Worm (Caenorhabditis elegans): ENCODE results near the gene ZK1290.11.

ZK1290.11 gene

DNA sequence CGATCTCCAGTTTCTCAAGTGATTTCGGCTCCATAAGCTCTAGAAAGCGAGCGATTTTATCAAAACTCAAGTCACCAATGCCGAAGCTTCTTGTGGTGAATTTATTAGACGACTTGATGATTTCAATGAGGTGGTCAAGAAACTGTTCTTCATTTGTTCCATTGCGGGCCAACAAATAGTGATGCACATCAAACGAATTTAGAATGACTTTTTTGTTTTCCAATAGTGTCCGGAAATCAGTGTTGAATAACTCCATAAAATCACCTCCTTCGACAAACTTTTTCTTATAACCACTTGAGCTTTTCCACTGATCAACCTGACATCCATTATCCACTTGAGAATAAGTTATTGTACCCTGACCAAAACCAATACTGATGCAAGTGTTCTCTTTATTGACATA, 14.1 kb downstream of the ZK1290.11 start:
- no peak for TF ChIP-seq ztf-11 (tag; optimal IDR thresholded peaks at IDR 0.05)
- TF ChIP-seq flh-1 (GFP tag; optimal IDR thresholded peaks at IDR 0.05): no peak
- TF ChIP-seq ceh-83 (GFP tag; optimal IDR thresholded peaks at IDR 0.05): no peak
- no peak for TF ChIP-seq hlh-1 (tag; optimal IDR thresholded peaks at IDR 0.05)
- TF ChIP-seq nhr-237 (tag; optimal IDR thresholded peaks at IDR 0.05): no peak
- TF ChIP-seq mab-5 (tag; optimal IDR thresholded peaks at IDR 0.05): no peak
- TF ChIP-seq nhr-12 (tag; optimal IDR thresholded peaks at IDR 0.05): no peak
- no peak for TF ChIP-seq unc-120 (tag; optimal IDR thresholded peaks at IDR 0.05; ENCODE audit: poor library complexity, severe bottlenecking)
- TF ChIP-seq unc-62 (GFP tag; optimal IDR thresholded peaks at IDR 0.05): no peak
- no peak for TF ChIP-seq tbx-8 (GFP tag; optimal IDR thresholded peaks at IDR 0.05)
- no peak for TF ChIP-seq sem-2 (GFP tag; optimal IDR thresholded peaks at IDR 0.05)
- no peak for TF ChIP-seq mep-1 (tag; optimal IDR thresholded peaks at IDR 0.05)
- no peak for TF ChIP-seq cnd-1 (tag; optimal IDR thresholded peaks at IDR 0.05)
- TF ChIP-seq M03D4.4 (tag; optimal IDR thresholded peaks at IDR 0.05): no peak
- TF ChIP-seq nhr-76 (tag; optimal IDR thresholded peaks at IDR 0.05): no peak
- no peak for TF ChIP-seq unc-39 (tag; optimal IDR thresholded peaks at IDR 0.05)
- no peak for TF ChIP-seq lin-13 (tag; optimal IDR thresholded peaks at IDR 0.05)
- no peak for TF ChIP-seq lin-32 (GFP tag; optimal IDR thresholded peaks at IDR 0.05)

- TF ChIP-seq ztf-11 (tag; optimal IDR thresholded peaks at IDR 0.05) (no peak), flh-1 (GFP tag; optimal IDR thresholded peaks at IDR 0.05) (no peak)
These were observed 16.0 kb downstream of the ZK1290.11 start for ce11 chrII:7545364-7545763.

ce11 chrII:7544782-7545181, 16.6 kb downstream of the ZK1290.11 start:
- no peak for TF ChIP-seq M03D4.4 (tag; optimal IDR thresholded peaks at IDR 0.05)
- no peak for TF ChIP-seq bed-3 (GFP tag; optimal IDR thresholded peaks at IDR 0.05)
- TF ChIP-seq mab-5 (tag; optimal IDR thresholded peaks at IDR 0.05): no peak
- TF ChIP-seq nhr-76 (tag; optimal IDR thresholded peaks at IDR 0.05): no peak
- TF ChIP-seq lin-13 (tag; optimal IDR thresholded peaks at IDR 0.05): no peak
- no peak for TF ChIP-seq ztf-11 (tag; optimal IDR thresholded peaks at IDR 0.05)
- no peak for TF ChIP-seq blmp-1 (tag; optimal IDR thresholded peaks at IDR 0.05)
- no peak for TF ChIP-seq nhr-237 (tag; optimal IDR thresholded peaks at IDR 0.05)
- TF ChIP-seq zip-8 (tag; optimal IDR thresholded peaks at IDR 0.05): no peak
- TF ChIP-seq ces-1 (GFP tag; optimal IDR thresholded peaks at IDR 0.05): no peak
- TF ChIP-seq unc-120 (tag; optimal IDR thresholded peaks at IDR 0.05; ENCODE audit: poor library complexity, severe bottlenecking): no peak
- TF ChIP-seq drap-1 (GFP tag; optimal IDR thresholded peaks at IDR 0.05): no peak

DNA sequence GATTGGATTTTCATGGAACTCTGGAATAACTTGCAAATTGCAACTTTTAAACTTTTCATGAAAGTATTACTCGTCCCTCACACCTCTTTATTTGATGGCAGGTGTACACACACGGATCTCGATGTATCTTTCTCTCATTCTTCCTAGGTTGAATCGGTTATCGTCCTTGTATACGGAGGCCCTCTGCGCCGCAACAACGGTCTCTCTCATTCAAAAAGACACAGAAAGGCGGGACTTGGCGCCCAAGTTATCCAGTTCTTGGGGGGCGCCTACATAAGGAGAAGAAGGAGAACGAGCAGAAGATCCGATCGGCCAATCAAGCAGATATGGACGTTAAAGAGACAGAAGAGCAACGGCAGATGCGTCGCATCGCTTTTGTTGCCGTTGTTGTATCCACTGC, 17.6 kb downstream of the ZK1290.11 start, which contains the start of gene rol-8:
Gene rol-8, plus strand, starts transcription at position 301 of the 400 bp plus-strand sequence.
- no peak for TF ChIP-seq pha-4 (tag; optimal IDR thresholded peaks at IDR 0.05)
- no peak for TF ChIP-seq elt-3 (tag; optimal IDR thresholded peaks at IDR 0.05)
- TF ChIP-seq tbx-8 (GFP tag; optimal IDR thresholded peaks at IDR 0.05): no peak
- no peak for TF ChIP-seq ceh-83 (GFP tag; optimal IDR thresholded peaks at IDR 0.05)
- no peak for TF ChIP-seq unc-120 (tag; optimal IDR thresholded peaks at IDR 0.05; ENCODE audit: poor library complexity, severe bottlenecking)
- TF ChIP-seq blmp-1 (tag; optimal IDR thresholded peaks at IDR 0.05): no peak
- TF ChIP-seq unc-62 (GFP tag; optimal IDR thresholded peaks at IDR 0.05): no peak
- no peak for TF ChIP-seq ceh-39 (tag; optimal IDR thresholded peaks at IDR 0.05)
- TF ChIP-seq drap-1 (GFP tag; optimal IDR thresholded peaks at IDR 0.05): no peak
- TF ChIP-seq ceh-43 (GFP tag; optimal IDR thresholded peaks at IDR 0.05): no peak
- no peak for TF ChIP-seq ztf-11 (tag; optimal IDR thresholded peaks at IDR 0.05)
- no peak for TF ChIP-seq nhr-2 (tag; optimal IDR thresholded peaks at IDR 0.05)

ce11 chrII:7542952-7543351, 18.4 kb downstream of the ZK1290.11 start:
- no peak for TF ChIP-seq nhr-12 (tag; optimal IDR thresholded peaks at IDR 0.05)
- no peak for TF ChIP-seq ceh-83 (GFP tag; optimal IDR thresholded peaks at IDR 0.05)
- no peak for TF ChIP-seq unc-120 (tag; optimal IDR thresholded peaks at IDR 0.05; ENCODE audit: poor library complexity, severe bottlenecking)
- no peak for TF ChIP-seq nhr-76 (tag; optimal IDR thresholded peaks at IDR 0.05)
- TF ChIP-seq ces-1 (GFP tag; optimal IDR thresholded peaks at IDR 0.05): no peak
- TF ChIP-seq ceh-43 (GFP tag; optimal IDR thresholded peaks at IDR 0.05): no peak
- TF ChIP-seq sptf-1 (tag; optimal IDR thresholded peaks at IDR 0.05): no peak
- no peak for TF ChIP-seq M03D4.4 (tag; optimal IDR thresholded peaks at IDR 0.05)
- no peak for TF ChIP-seq mab-5 (tag; optimal IDR thresholded peaks at IDR 0.05)
- no peak for TF ChIP-seq nhr-237 (tag; optimal IDR thresholded peaks at IDR 0.05)
- no peak for TF ChIP-seq ham-2 (GFP tag; optimal IDR thresholded peaks at IDR 0.05)
- no peak for TF ChIP-seq unc-39 (tag; optimal IDR thresholded peaks at IDR 0.05)
- TF ChIP-seq cnd-1 (tag; optimal IDR thresholded peaks at IDR 0.05): no peak
- TF ChIP-seq snpc-4 (tag; optimal IDR thresholded peaks at IDR 0.05): no peak
- no peak for TF ChIP-seq drap-1 (GFP tag; optimal IDR thresholded peaks at IDR 0.05)
- no peak for TF ChIP-seq flh-1 (GFP tag; optimal IDR thresholded peaks at IDR 0.05)
- TF ChIP-seq blmp-1 (tag; optimal IDR thresholded peaks at IDR 0.05): no peak
